Fruit fly (Drosophila melanogaster) whole organism, embryonic: ENCODE data around the gene CG5515.
A peak's percentile ranks its signal among the peaks of the same experiment; 100 is the strongest.

Source experiments
- B-H1 ChIP-seq: fragments of 200-800 bp; sonication (Bioruptor generic); IDR thresholded peaks from 3 replicates; pipeline ENCODE4 v1.3.6; 2022; ENCODE audit warnings: missing biosample characterization, missing genetic modification characterization
- CG1024 ChIP-seq: fragments of 200-800 bp; sonication (Bioruptor generic); IDR thresholded peaks from 2 replicates; pipeline ENCODE4 v1.3.6; 2022; ENCODE audit warnings: missing biosample characterization, missing genetic modification characterization
- CG11696 ChIP-seq: fragments of 200-800 bp; sonication (Bioruptor generic); IDR thresholded peaks from 2 replicates; pipeline ENCODE4 v1.3.6; 2022; ENCODE audit warnings: missing biosample characterization, missing genetic modification characterization
- CG12299 ChIP-seq: fragments of 200-800 bp; sonication (Bioruptor generic); optimal IDR thresholded peaks from 2 replicates; lab custom pipeline; 2018; ENCODE audit warnings: missing biosample characterization, mild to moderate bottlenecking, missing genetic modification characterization
- CG12391 ChIP-seq: fragments of 200-800 bp; sonication (Bioruptor generic); optimal IDR thresholded peaks from 3 replicates; lab custom pipeline; 2018; ENCODE audit warnings: missing biosample characterization, mild to moderate bottlenecking, missing genetic modification characterization, moderate library complexity
- CG13123 ChIP-seq: fragments of 200-800 bp; sonication (Bioruptor generic); optimal IDR thresholded peaks from 2 replicates; lab custom pipeline; 2016; ENCODE audit warnings: missing biosample characterization, missing genetic modification characterization
- CG16813 ChIP-seq: fragments of 200-800 bp; sonication (Bioruptor generic); IDR thresholded peaks from 3 replicates; pipeline ENCODE4 v1.3.6; 2022; ENCODE audit warnings: missing biosample characterization, missing genetic modification characterization; ENCODE audit not compliant: partially characterized antibody
- CG17612 ChIP-seq: fragments of 200-800 bp; sonication (Bioruptor generic); IDR thresholded peaks from 2 replicates; pipeline ENCODE4 v1.3.6; 2022; ENCODE audit warnings: missing biosample characterization, missing genetic modification characterization
- CG18619 ChIP-seq: fragments of 200-800 bp; sonication (Bioruptor generic); optimal IDR thresholded peaks from 3 replicates; lab custom pipeline; 2017; ENCODE audit warnings: missing biosample characterization, mild to moderate bottlenecking, missing genetic modification characterization
- CG2120 ChIP-seq: fragments of 200-800 bp; sonication (Bioruptor generic); optimal IDR thresholded peaks from 3 replicates; lab custom pipeline; 2016; ENCODE audit warnings: missing biosample characterization, missing genetic modification characterization
- CG2678 ChIP-seq: fragments of 200-800 bp; sonication (Bioruptor generic); optimal IDR thresholded peaks from 3 replicates; lab custom pipeline; 2019; ENCODE audit warnings: missing biosample characterization, mild to moderate bottlenecking, missing genetic modification characterization, moderate library complexity
- CG32767 ChIP-seq: fragments of 200-800 bp; sonication (Bioruptor generic); IDR thresholded peaks from 2 replicates; pipeline ENCODE4 v1.3.6; 2022; ENCODE audit warnings: missing biosample characterization, missing genetic modification characterization
- CG33213 ChIP-seq: fragments of 200-800 bp; sonication (Bioruptor generic); optimal IDR thresholded peaks from 3 replicates; lab custom pipeline; 2016; ENCODE audit warnings: missing biosample characterization, missing genetic modification characterization
- CG33557 ChIP-seq: fragments of 200-800 bp; sonication (Bioruptor generic); optimal IDR thresholded peaks from 2 replicates; lab custom pipeline; 2019; ENCODE audit warnings: missing biosample characterization, mild to moderate bottlenecking, missing genetic modification characterization, moderate library complexity
- CG4404 ChIP-seq: fragments of 200-800 bp; sonication (Bioruptor generic); IDR thresholded peaks from 2 replicates; pipeline ENCODE4 v1.3.6; 2022; ENCODE audit warnings: missing biosample characterization, missing genetic modification characterization
- CG4617 ChIP-seq: fragments of 200-800 bp; sonication (Bioruptor generic); optimal IDR thresholded peaks from 3 replicates; lab custom pipeline; 2016; ENCODE audit warnings: missing biosample characterization, missing genetic modification characterization, borderline replicate concordance
- CG6272 ChIP-seq: fragments of 200-800 bp; sonication (Bioruptor generic); IDR thresholded peaks from 2 replicates; pipeline ENCODE4 v1.3.6; 2022; ENCODE audit warnings: missing biosample characterization, missing genetic modification characterization
- CG6791 ChIP-seq: fragments of 200-800 bp; sonication (Bioruptor generic); IDR thresholded peaks from 3 replicates; pipeline ENCODE4 v1.3.6; 2022; ENCODE audit warnings: missing biosample characterization, missing genetic modification characterization; ENCODE audit not compliant: partially characterized antibody
- CG7963 ChIP-seq: fragments of 200-800 bp; sonication (Bioruptor generic); IDR thresholded peaks from 3 replicates; pipeline ENCODE4 v1.3.6; 2022; ENCODE audit warnings: missing biosample characterization, missing genetic modification characterization; ENCODE audit not compliant: partially characterized antibody
- CG8290 ChIP-seq, 3 experiments: fragments of 200-800 bp; sonication (Bioruptor generic); optimal IDR thresholded peaks; 2 replicates each; lab custom pipeline; 2016 to 2019; ENCODE audit warnings: missing biosample characterization in 3 of 3, missing genetic modification characterization in 3 of 3, mild to moderate bottlenecking in 2 of 3, moderate library complexity in 1 of 3
- CG8359 ChIP-seq: fragments of 200-800 bp; sonication (Bioruptor generic); optimal IDR thresholded peaks from 2 replicates; lab custom pipeline; 2017; ENCODE audit warnings: missing biosample characterization, mild to moderate bottlenecking, missing genetic modification characterization, borderline replicate concordance
- CG9609 ChIP-seq: fragments of 200-800 bp; sonication (Bioruptor generic); optimal IDR thresholded peaks from 3 replicates; lab custom pipeline; 2016; ENCODE audit warnings: missing biosample characterization, missing genetic modification characterization
- Dad ChIP-seq: fragments of 200-800 bp; sonication (Bioruptor generic); optimal IDR thresholded peaks from 3 replicates; lab custom pipeline; 2016; ENCODE audit warnings: missing biosample characterization, missing genetic modification characterization
- Dbx ChIP-seq: fragments of 200-800 bp; sonication (Bioruptor generic); IDR thresholded peaks from 3 replicates; pipeline ENCODE4 v1.3.6; 2022; ENCODE audit warnings: missing biosample characterization, missing genetic modification characterization
- HHEX ChIP-seq: fragments of 200-800 bp; sonication (Bioruptor generic); optimal IDR thresholded peaks from 3 replicates; lab custom pipeline; 2017; ENCODE audit warnings: missing biosample characterization, mild to moderate bottlenecking, missing genetic modification characterization, missing genetic modification reagents
- HLH3B ChIP-seq: fragments of 200-800 bp; sonication (Bioruptor generic); IDR thresholded peaks from 2 replicates; pipeline ENCODE4 v1.3.6; 2022; ENCODE audit warnings: missing biosample characterization, missing genetic modification characterization
- Hmx ChIP-seq: fragments of 200-800 bp; sonication (Bioruptor generic); optimal IDR thresholded peaks from 2 replicates; lab custom pipeline; 2016; ENCODE audit warnings: missing biosample characterization, missing genetic modification characterization
- Jarid2 ChIP-seq: fragments of 200-800 bp; sonication (Bioruptor generic); optimal IDR thresholded peaks from 3 replicates; lab custom pipeline; 2017; ENCODE audit warnings: mild to moderate bottlenecking, missing biosample characterization, missing genetic modification reagents, missing genetic modification characterization
- Max ChIP-seq: fragments of 200-800 bp; sonication (Bioruptor generic); optimal IDR thresholded peaks from 2 replicates; lab custom pipeline; 2016; ENCODE audit warnings: missing biosample characterization, mild to moderate bottlenecking, missing genetic modification characterization
- Myb ChIP-seq: fragments of 200-800 bp; sonication (Bioruptor generic); optimal IDR thresholded peaks from 2 replicates; lab custom pipeline; 2016; ENCODE audit warnings: missing biosample characterization, missing genetic modification characterization
- Nf-YA ChIP-seq: fragments of 200-800 bp; sonication (Bioruptor generic); IDR thresholded peaks from 2 replicates; pipeline ENCODE4 v1.3.6; 2022; ENCODE audit warnings: missing biosample characterization, missing genetic modification characterization
- Side ChIP-seq: fragments of 200-800 bp; sonication (Bioruptor generic); optimal IDR thresholded peaks from 2 replicates; lab custom pipeline; 2016; ENCODE audit warnings: missing biosample characterization, missing genetic modification characterization
- Sin3A ChIP-seq: fragments of >200 bp; optimal IDR thresholded peaks from 2 replicates; lab custom pipeline; 2018
- Sox102F ChIP-seq: fragments of 200-800 bp; sonication (Bioruptor generic); optimal IDR thresholded peaks from 2 replicates; lab custom pipeline; 2018; ENCODE audit warnings: missing biosample characterization, mild to moderate bottlenecking, missing genetic modification characterization, moderate library complexity
- Sry-δ ChIP-seq: fragments of 200-800 bp; sonication (Bioruptor generic); optimal IDR thresholded peaks from 2 replicates; lab custom pipeline; 2016; ENCODE audit warnings: missing biosample characterization, missing genetic modification characterization
- TFAM ChIP-seq: fragments of 200-800 bp; sonication (Bioruptor generic); optimal IDR thresholded peaks from 2 replicates; lab custom pipeline; 2017; ENCODE audit warnings: missing biosample characterization, missing genetic modification characterization, inconsistent platforms
- br ChIP-seq: fragments of >200 bp; optimal IDR thresholded peaks from 2 replicates; lab custom pipeline; 2017
- cg ChIP-seq: fragments of 200-800 bp; sonication (Bioruptor generic); optimal IDR thresholded peaks from 3 replicates; lab custom pipeline; 2019; ENCODE audit warnings: missing biosample characterization, mild to moderate bottlenecking, missing genetic modification characterization, moderate library complexity
- corto ChIP-seq: fragments of 200-800 bp; sonication (Bioruptor generic); optimal IDR thresholded peaks from 2 replicates; lab custom pipeline; 2016; ENCODE audit warnings: missing biosample characterization, mild to moderate bottlenecking, missing genetic modification characterization, moderate library complexity
- en ChIP-seq: fragments of 200-800 bp; sonication (Bioruptor generic); optimal IDR thresholded peaks from 2 replicates; lab custom pipeline; 2016; ENCODE audit warnings: missing biosample characterization, missing genetic modification characterization
- hb ChIP-seq: fragments of 200-800 bp; sonication (Bioruptor generic); IDR thresholded peaks from 3 replicates; pipeline ENCODE4 v1.3.6; 2022; ENCODE audit warnings: missing biosample characterization, missing genetic modification characterization; ENCODE audit not compliant: partially characterized antibody
- kni ChIP-seq: fragments of 200-800 bp; sonication (Bioruptor generic); optimal IDR thresholded peaks from 3 replicates; lab custom pipeline; 2017; ENCODE audit warnings: mild to moderate bottlenecking, missing biosample characterization, missing genetic modification reagents, missing genetic modification characterization
- lmd ChIP-seq: fragments of 200-800 bp; sonication (Bioruptor generic); IDR thresholded peaks from 2 replicates; pipeline ENCODE4 v1.3.6; 2022; ENCODE audit warnings: missing biosample characterization, missing genetic modification characterization
- lola ChIP-seq, 3 experiments: fragments of >200 bp in 2 of 3; fragments of 200-800 bp in 1 of 3; sonication (Bioruptor generic) in 1 of 3; optimal IDR thresholded peaks; 2 replicates each; lab custom pipeline; 2017 to 2019; ENCODE audit warnings: missing biosample characterization in 3 of 3, missing genetic modification characterization in 3 of 3, mild to moderate bottlenecking in 1 of 3, moderate library complexity in 1 of 3
- p53 ChIP-seq: fragments of 200-800 bp; sonication (Bioruptor generic); optimal IDR thresholded peaks from 2 replicates; lab custom pipeline; 2016; ENCODE audit warnings: missing biosample characterization, missing genetic modification characterization
- pita ChIP-seq: fragments of 200-800 bp; sonication (Bioruptor generic); optimal IDR thresholded peaks from 2 replicates; lab custom pipeline; 2017; ENCODE audit warnings: missing biosample characterization, mild to moderate bottlenecking, missing genetic modification characterization
- sens-2 ChIP-seq: fragments of 200-800 bp; sonication (Bioruptor generic); IDR thresholded peaks from 2 replicates; pipeline ENCODE4 v1.3.6; 2022; ENCODE audit warnings: missing biosample characterization, missing genetic modification characterization
- shn ChIP-seq: fragments of 200-800 bp; sonication (Bioruptor generic); optimal IDR thresholded peaks from 3 replicates; lab custom pipeline; 2016; ENCODE audit warnings: missing biosample characterization, missing genetic modification characterization
- slou ChIP-seq: fragments of 200-800 bp; sonication (Bioruptor generic); optimal IDR thresholded peaks from 3 replicates; lab custom pipeline; 2016; ENCODE audit warnings: missing biosample characterization, missing genetic modification characterization
- tio ChIP-seq: fragments of 200-800 bp; sonication (Bioruptor generic); optimal IDR thresholded peaks from 2 replicates; lab custom pipeline; 2017; ENCODE audit warnings: missing biosample characterization, missing genetic modification characterization, inconsistent platforms

Gene CG5515

dm6 chr3R:24206341-24207114 lies 17.8 kb upstream of the CG5515 start (continued):
- TF ChIP-seq CG2120 (GFP tag; lab: Kevin White, UChicago) (no peak), lola (GFP tag; optimal IDR thresholded peaks at IDR 0.05; lab: Kevin White, UChicago) (peak in 1 of 3 experiments; percentile 32), CG13123 (GFP tag; lab: Kevin White, UChicago) (no peak), CG33213 (no peak), Jarid2 (GFP tag; lab: Kevin White, UChicago) (no peak), CG4404 (GFP tag; lab: Robert Waterston, UW) (no peak), tio (no peak), corto (no peak), Myb (no peak), CG12299 (tag; lab: Kevin White, UChicago) (no peak), CG4617 (GFP tag; lab: Kevin White, UChicago) (no peak), CG6272 (GFP tag; lab: Robert Waterston, UW) (0 out of 2 replicates have a peak, but pooled peaks have one; percentile 26), CG33557 (no peak), TFAM (GFP tag; lab: Kevin White, UChicago) (no peak), slou (no peak), Sox102F (GFP tag; lab: Kevin White, UChicago) (peak; percentile 84), CG12391 (peak; percentile 55), lmd (GFP tag; lab: Robert Waterston, UW) (peak; percentile 57), Max (no peak), Nf-YA (GFP tag; lab: Robert Waterston, UW) (no peak), br (lab: Kevin White, UChicago) (no peak), B-H1 (GFP tag; lab: Robert Waterston, UW) (peak; percentile 14; the same call in 1 of the 3 replicates), CG16813 (GFP tag; lab: Robert Waterston, UW) (no peak), CG2678 (tag; lab: Kevin White, UChicago) (peak; percentile 65), CG18619 (GFP tag; lab: Kevin White, UChicago) (no peak), pita (no peak), HLH3B (GFP tag; lab: Robert Waterston, UW) (peak; percentile 79), Hmx (GFP tag; lab: Kevin White, UChicago) (no peak), CG1024 (GFP tag; lab: Robert Waterston, UW) (no peak), CG7963 (no peak), hb (GFP tag; lab: Robert Waterston, UW) (no peak), CG11696 (GFP tag; lab: Robert Waterston, UW) (no peak), Side (GFP tag; lab: Kevin White, UChicago) (no peak), CG9609 (GFP tag; lab: Kevin White, UChicago) (no peak), HHEX (GFP tag; lab: Kevin White, UChicago) (peak; percentile 21), sens-2 (GFP tag; lab: Robert Waterston, UW) (no peak), kni (peak; percentile 32), p53 (GFP tag; lab: Kevin White, UChicago) (no peak), CG8359 (GFP tag; lab: Kevin White, UChicago) (no peak), Sin3A (lab: Kevin White, UChicago) (no peak), Sry-δ (GFP tag; lab: Kevin White, UChicago) (no peak), cg (GFP tag; lab: Kevin White, UChicago) (no peak), CG32767 (GFP tag; lab: Robert Waterston, UW) (no peak), shn (no peak), Dad (no peak), CG17612 (no peak), CG6791 (no peak), Dbx (GFP tag; lab: Robert Waterston, UW) (no peak), en (GFP tag; lab: Kevin White, UChicago) (no peak), CG8290 (GFP tag; optimal IDR thresholded peaks at IDR 0.05; lab: Kevin White, UChicago) (no peak), CG8290 (tag; optimal IDR thresholded peaks at IDR 0.05; lab: Kevin White, UChicago) (peak in 1 of 2 experiments; percentile 65)
